Worm (Caenorhabditis elegans) whole organism, young adult: ENCODE data around the gene fbxb-55.

Experiments used
- B0019.2 ChIP-seq: fragments of 200-800 bp; sonication (Bioruptor generic); conservative IDR thresholded peaks from 2 replicates; pipeline ENCODE4 v1.3.6; 2022; ENCODE audit warnings: missing genetic modification reagents, missing genetic modification characterization, missing compliant biosample characterization
- B0261.1 ChIP-seq: sonication (generic microtip); optimal IDR thresholded peaks from 2 replicates; lab custom pipeline; 2016; ENCODE audit warnings: mild to moderate bottlenecking, missing genetic modification characterization, moderate library complexity, missing compliant biosample characterization
- B0336.3 ChIP-seq: fragments of 200-800 bp; sonication (Bioruptor generic); IDR thresholded peaks from 2 replicates; pipeline ENCODE4 v1.3.6; 2022; ENCODE audit warnings: missing genetic modification characterization, missing compliant biosample characterization
- C06A6.2 ChIP-seq: fragments of 200-800 bp; sonication (Bioruptor generic); conservative IDR thresholded peaks from 2 replicates; pipeline ENCODE4 v1.3.6; 2022; ENCODE audit warnings: missing genetic modification characterization, missing compliant biosample characterization
- D2030.7 ChIP-seq: fragments of 200-800 bp; sonication (Bioruptor generic); IDR thresholded peaks from 2 replicates; pipeline ENCODE4 v1.3.6; 2022; ENCODE audit warnings: missing genetic modification reagents, missing genetic modification characterization, missing compliant biosample characterization
- F37B4.10 ChIP-seq: fragments of 200-800 bp; sonication (Bioruptor generic); IDR thresholded peaks from 2 replicates; pipeline ENCODE4 v1.3.6; 2022; ENCODE audit warnings: missing genetic modification characterization, missing compliant biosample characterization
- F39B2.1 ChIP-seq: fragments of 200-800 bp; sonication (Bioruptor generic); IDR thresholded peaks from 2 replicates; pipeline ENCODE4 v1.3.6; 2022; ENCODE audit warnings: missing genetic modification reagents, missing genetic modification characterization, missing compliant biosample characterization
- F49E8.2 ChIP-seq: sonication (generic microtip); optimal IDR thresholded peaks from 3 replicates; lab custom pipeline; 2017; ENCODE audit warnings: missing genetic modification characterization, mild to moderate bottlenecking, missing compliant biosample characterization, antibody characterized with exemption, moderate library complexity; ENCODE audit not compliant: insufficient read depth
- K12H6.12 ChIP-seq: fragments of 200-800 bp; sonication (Bioruptor generic); optimal IDR thresholded peaks from 2 replicates; lab custom pipeline; 2018; ENCODE audit warnings: mild to moderate bottlenecking, missing genetic modification characterization, missing compliant biosample characterization
- Y95B8A.8 ChIP-seq: fragments of 200-800 bp; sonication (Bioruptor generic); IDR thresholded peaks from 2 replicates; pipeline ENCODE4 v1.3.6; 2022; ENCODE audit warnings: missing genetic modification reagents, missing genetic modification characterization, missing compliant biosample characterization
- ZK185.1 ChIP-seq: sonication (generic microtip); optimal IDR thresholded peaks from 2 replicates; lab custom pipeline; 2016; ENCODE audit warnings: mild to moderate bottlenecking, missing genetic modification characterization, missing compliant biosample characterization; ENCODE audit not compliant: poor library complexity, severe bottlenecking
- atf-7 ChIP-seq: sonication (generic microtip); optimal IDR thresholded peaks from 2 replicates; lab custom pipeline; 2017; ENCODE audit warnings: mild to moderate bottlenecking, missing genetic modification characterization, missing compliant biosample characterization
- attf-5 ChIP-seq: fragments of 200-800 bp; sonication (Bioruptor generic); optimal IDR thresholded peaks from 2 replicates; lab custom pipeline; 2018; ENCODE audit warnings: mild to moderate bottlenecking, missing genetic modification characterization, missing compliant biosample characterization
- cebp-1 ChIP-seq, 2 experiments: fragments of 200-800 bp in 1 of 2; sonication (Bioruptor generic) in 1 of 2; sonication (generic microtip) in 1 of 2; IDR thresholded peaks in 1 of 2; optimal IDR thresholded peaks in 1 of 2; 2 replicates each; pipeline versions ENCODE4 v1.3.6 to Lab custom; 2017 to 2022; ENCODE audit warnings: missing compliant biosample characterization in 2 of 2, missing genetic modification characterization in 2 of 2, mild to moderate bottlenecking in 1 of 2, missing genetic modification reagents in 1 of 2, moderate library complexity in 1 of 2
- ceh-27 ChIP-seq: fragments of 200-800 bp; sonication (Bioruptor generic); optimal IDR thresholded peaks from 2 replicates; lab custom pipeline; 2018; ENCODE audit warnings: mild to moderate bottlenecking, missing genetic modification characterization, moderate library complexity, missing compliant biosample characterization
- ceh-40 ChIP-seq: fragments of 200-800 bp; sonication (Bioruptor generic); IDR thresholded peaks from 2 replicates; pipeline ENCODE4 v1.3.6; 2022; ENCODE audit warnings: missing genetic modification characterization, missing compliant biosample characterization
- ceh-58 ChIP-seq: fragments of 200-800 bp; sonication (Bioruptor generic); IDR thresholded peaks from 2 replicates; pipeline ENCODE4 v1.3.6; 2022; ENCODE audit warnings: missing genetic modification characterization, missing compliant biosample characterization
- chd-7 ChIP-seq: sonication (generic microtip); optimal IDR thresholded peaks from 2 replicates; lab custom pipeline; 2016; ENCODE audit warnings: mild to moderate bottlenecking, missing genetic modification characterization, moderate library complexity, missing compliant biosample characterization
- dox-1 ChIP-seq: fragments of 200-800 bp; sonication (Bioruptor generic); IDR thresholded peaks from 2 replicates; pipeline ENCODE4 v1.3.6; 2022; ENCODE audit warnings: missing genetic modification reagents, missing genetic modification characterization, missing compliant biosample characterization
- ekl-4 ChIP-seq: fragments of 200-800 bp; sonication (Bioruptor generic); IDR thresholded peaks from 2 replicates; pipeline ENCODE4 v1.3.6; 2022; ENCODE audit warnings: missing genetic modification reagents, missing genetic modification characterization, missing compliant biosample characterization
- gei-17 ChIP-seq: fragments of 200-800 bp; sonication (Bioruptor generic); optimal IDR thresholded peaks from 2 replicates; lab custom pipeline; 2018; ENCODE audit warnings: mild to moderate bottlenecking, missing genetic modification characterization, missing compliant biosample characterization
- hmg-1.2 ChIP-seq: fragments of 200-800 bp; sonication (Bioruptor generic); IDR thresholded peaks from 2 replicates; pipeline ENCODE4 v1.3.6; 2022; ENCODE audit warnings: missing genetic modification reagents, missing genetic modification characterization, missing compliant biosample characterization
- hmg-20 ChIP-seq: fragments of 200-800 bp; sonication (Bioruptor generic); IDR thresholded peaks from 2 replicates; pipeline ENCODE4 v1.3.6; 2022; ENCODE audit warnings: missing genetic modification reagents, missing genetic modification characterization, missing compliant biosample characterization
- hrde-1 ChIP-seq: sonication (generic microtip); optimal IDR thresholded peaks from 2 replicates; lab custom pipeline; 2016; ENCODE audit warnings: missing genetic modification characterization, mild to moderate bottlenecking, missing compliant biosample characterization, moderate library complexity, missing genotype, missing genetic modification reagents, borderline replicate concordance
- let-607 ChIP-seq, 2 experiments: fragments of 200-800 bp in 1 of 2; sonication (Bioruptor generic) in 1 of 2; sonication (generic microtip) in 1 of 2; optimal IDR thresholded peaks; 2 replicates each; lab custom pipeline; 2016 to 2018; ENCODE audit warnings: mild to moderate bottlenecking in 2 of 2, missing compliant biosample characterization in 2 of 2, missing genetic modification characterization in 2 of 2, moderate library complexity in 2 of 2, missing genotype in 1 of 2
- lin-26 ChIP-seq: fragments of 200-800 bp; sonication (Bioruptor generic); IDR thresholded peaks from 2 replicates; pipeline ENCODE4 v1.3.6; 2022; ENCODE audit warnings: missing genetic modification reagents, missing genetic modification characterization, missing compliant biosample characterization
- lin-35 ChIP-seq, 3 experiments: fragments of 150-350 bp in 2 of 3; sonication (generic microtip) in 1 of 3; optimal IDR thresholded peaks; 2 replicates each; lab custom pipeline; 2014 to 2018; ENCODE audit warnings: missing biosample characterization in 3 of 3, missing genetic modification characterization in 3 of 3, missing genetic modification reagents in 3 of 3
- madf-10 ChIP-seq: sonication (generic microtip); optimal IDR thresholded peaks from 2 replicates; lab custom pipeline; 2016; ENCODE audit warnings: mild to moderate bottlenecking, missing genetic modification characterization, missing compliant biosample characterization
- madf-6 ChIP-seq: fragments of 200-800 bp; sonication (Bioruptor generic); IDR thresholded peaks from 2 replicates; pipeline ENCODE4 v1.3.6; 2022; ENCODE audit warnings: missing genetic modification reagents, missing genetic modification characterization, missing compliant biosample characterization
- madf-8 ChIP-seq: fragments of 200-800 bp; sonication (Bioruptor generic); conservative IDR thresholded peaks from 2 replicates; pipeline ENCODE4 v1.3.6; 2022; ENCODE audit warnings: missing genetic modification reagents, missing genetic modification characterization, missing compliant biosample characterization
- mcd-1 ChIP-seq: fragments of 200-800 bp; sonication (Bioruptor generic); IDR thresholded peaks from 2 replicates; pipeline ENCODE4 v1.3.6; 2022; ENCODE audit warnings: missing genetic modification reagents, missing genetic modification characterization, missing compliant biosample characterization
- mel-28 ChIP-seq: sonication (generic microtip); optimal IDR thresholded peaks from 2 replicates; lab custom pipeline; 2016; ENCODE audit warnings: borderline replicate concordance, mild to moderate bottlenecking, missing genetic modification characterization, missing compliant biosample characterization
- nfyb-1 ChIP-seq: fragments of 200-800 bp; sonication (Bioruptor generic); IDR thresholded peaks from 2 replicates; pipeline ENCODE4 v1.3.6; 2022; ENCODE audit warnings: missing genetic modification reagents, missing genetic modification characterization, missing compliant biosample characterization
- nhr-80 ChIP-seq: sonication (generic microtip); optimal IDR thresholded peaks from 2 replicates; lab custom pipeline; 2016; ENCODE audit warnings: missing genetic modification characterization, missing compliant biosample characterization
- nhr-90 ChIP-seq: sonication (generic microtip); optimal IDR thresholded peaks from 2 replicates; lab custom pipeline; 2016; ENCODE audit warnings: missing genotype, mild to moderate bottlenecking, missing genetic modification characterization, missing compliant biosample characterization
- rcor-1 ChIP-seq: fragments of 200-800 bp; sonication (Bioruptor generic); IDR thresholded peaks from 2 replicates; pipeline ENCODE4 v1.3.6; 2022; ENCODE audit warnings: missing genetic modification reagents, missing genetic modification characterization, missing compliant biosample characterization
- snpc-1.1 ChIP-seq: sonication (generic microtip); optimal IDR thresholded peaks from 2 replicates; lab custom pipeline; 2017; ENCODE audit warnings: missing genetic modification characterization, mild to moderate bottlenecking, missing compliant biosample characterization, antibody characterized with exemption, moderate library complexity, missing genotype, missing genetic modification reagents; ENCODE audit not compliant: insufficient read depth
- snpc-3.4 ChIP-seq: sonication (generic microtip); optimal IDR thresholded peaks from 2 replicates; lab custom pipeline; 2017; ENCODE audit warnings: missing genetic modification characterization, mild to moderate bottlenecking, missing compliant biosample characterization, antibody characterized with exemption, moderate library complexity, missing genotype, missing genetic modification reagents
- snpc-4 ChIP-seq, 5 experiments: fragments of 150-350 bp in 1 of 5; sonication (generic microtip) in 4 of 5; optimal IDR thresholded peaks; 2 replicates each; lab custom pipeline; 2014 to 2018; ENCODE audit warnings: missing genetic modification characterization in 5 of 5, missing biosample characterization in 3 of 5, antibody characterized with exemption in 2 of 5, mild to moderate bottlenecking in 2 of 5, missing compliant biosample characterization in 2 of 5, missing genotype in 2 of 5, moderate library complexity in 2 of 5, missing genetic modification reagents in 1 of 5
- tbp1 ChIP-seq: fragments of 200-800 bp; sonication (Bioruptor generic); optimal IDR thresholded peaks from 2 replicates; lab custom pipeline; 2018; ENCODE audit warnings: mild to moderate bottlenecking, missing genetic modification characterization, missing compliant biosample characterization
- unc-130 ChIP-seq: sonication (generic microtip); optimal IDR thresholded peaks from 2 replicates; lab custom pipeline; 2016; ENCODE audit warnings: missing genetic modification reagents, missing genetic modification characterization, missing compliant biosample characterization
- zfh-2 ChIP-seq: fragments of 200-800 bp; sonication (Bioruptor generic); conservative IDR thresholded peaks from 2 replicates; pipeline ENCODE4 v1.3.6; 2022; ENCODE audit warnings: missing genetic modification reagents, missing genetic modification characterization, missing compliant biosample characterization
- ztf-26 ChIP-seq: sonication (generic microtip); optimal IDR thresholded peaks from 2 replicates; lab custom pipeline; 2017; ENCODE audit warnings: missing genetic modification characterization, missing compliant biosample characterization
- ztf-28 ChIP-seq: fragments of 200-800 bp; sonication (Bioruptor generic); IDR thresholded peaks from 2 replicates; pipeline ENCODE4 v1.3.6; 2022; ENCODE audit warnings: missing genetic modification reagents, missing genetic modification characterization, missing compliant biosample characterization

The fbxb-55 gene

DNA sequence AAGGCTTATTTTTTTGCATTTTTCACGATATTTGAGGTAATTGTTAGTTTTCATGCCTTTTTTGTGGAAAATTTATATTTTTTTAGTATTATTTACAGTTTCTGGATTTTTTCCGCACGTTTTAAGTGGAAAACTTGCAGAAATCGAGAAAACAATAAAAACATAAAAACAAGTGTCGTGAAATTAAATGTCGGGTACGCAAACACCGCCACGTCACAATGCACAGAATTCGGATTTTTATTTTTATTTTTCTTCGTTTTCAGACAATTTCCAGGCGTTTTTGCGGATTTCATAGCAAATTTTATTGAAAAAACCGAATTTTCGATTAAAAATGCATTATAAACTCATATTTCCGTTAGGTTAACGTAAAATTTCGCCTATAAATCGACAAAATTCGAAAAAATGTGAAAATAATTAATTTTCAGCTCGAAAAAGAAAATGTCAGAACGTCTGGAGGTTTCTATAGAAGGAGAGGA, 17.2 kb downstream of the fbxb-55 start, which contains the start of gene C35B1.2 (continued):
- TF ChIP-seq tbp1 (no peak), madf-8 (GFP tag; lab: Robert Waterston, UW) (no peak), gei-17 (GFP tag; lab: Kevin White, UChicago) (no peak)

DNA sequence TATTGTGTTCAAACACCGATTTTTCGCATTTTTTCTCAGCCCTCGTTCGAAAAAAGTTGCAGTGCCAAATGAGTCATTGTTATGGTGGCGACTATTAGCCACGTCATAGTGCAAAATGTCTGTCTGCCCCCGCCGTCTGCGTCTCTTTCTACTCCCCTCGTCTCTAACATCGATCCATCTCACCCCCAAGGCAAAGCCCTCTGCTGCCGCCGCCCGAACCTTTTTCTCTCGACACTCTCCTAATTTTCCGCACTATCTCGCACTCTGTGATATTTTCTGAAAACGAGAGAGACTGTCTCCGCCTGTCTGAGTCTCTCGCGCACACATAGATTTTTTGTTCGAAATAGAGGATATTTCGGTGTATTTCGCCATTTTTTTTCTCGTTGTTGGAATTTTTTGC, 24.5 kb downstream of the fbxb-55 start:
- TF ChIP-seq B0019.2 (GFP tag; lab: Robert Waterston, UW) (no peak), ztf-28 (no peak), unc-130 (GFP tag; lab: Kevin White, UChicago) (no peak), cebp-1 (GFP tag; IDR thresholded peaks at IDR 0.05; lab: Robert Waterston, UW) (no peak), cebp-1 (tag; optimal IDR thresholded peaks at IDR 0.05; lab: Kevin White, UChicago) (peak; percentile 84), ZK185.1 (tag; lab: Kevin White, UChicago) (peak; percentile 65), tbp1 (peak; percentile 10), rcor-1 (GFP tag; lab: Robert Waterston, UW) (no peak), B0336.3 (peak; percentile 54; the same call in 1 of the 2 replicates), nhr-90 (tag; lab: Kevin White, UChicago) (peak; percentile 3), lin-26 (GFP tag; lab: Robert Waterston, UW) (no peak), madf-10 (tag; lab: Kevin White, UChicago) (no peak), dox-1 (GFP tag; lab: Robert Waterston, UW) (no peak), snpc-3.4 (tag; lab: Kevin White, UChicago) (no peak), ztf-26 (tag; lab: Kevin White, UChicago) (peak; percentile 19), K12H6.12 (tag; lab: Kevin White, UChicago) (peak; percentile 72), snpc-4 (GFP tag; optimal IDR thresholded peaks at IDR 0.05; lab: Kevin White, UChicago) (no peak), snpc-4 (tag; optimal IDR thresholded peaks at IDR 0.05; lab: Kevin White, UChicago) (peak in 2 of 4 experiments; percentile 24 to 31), lin-35 (GFP tag; optimal IDR thresholded peaks at IDR 0.05; lab: Kevin White, UChicago) (peak in 1 of 3 experiments; percentile 37), snpc-1.1 (tag; lab: Kevin White, UChicago) (no peak), ekl-4 (GFP tag; lab: Robert Waterston, UW) (no peak), B0261.1 (tag; lab: Kevin White, UChicago) (no peak), hmg-1.2 (GFP tag; lab: Robert Waterston, UW) (peak; percentile 92), ceh-40 (GFP tag; lab: Robert Waterston, UW) (no peak), F39B2.1 (GFP tag; lab: Robert Waterston, UW) (no peak), C06A6.2 (GFP tag; lab: Robert Waterston, UW) (peak; percentile 42; the same call in 1 of the 2 replicates), F37B4.10 (no peak), zfh-2 (GFP tag; lab: Robert Waterston, UW) (peak; percentile 95), ceh-27 (peak; percentile 41), attf-5 (GFP tag; lab: Kevin White, UChicago) (peak; percentile 81), hrde-1 (no peak), Y95B8A.8 (no peak), atf-7 (tag; lab: Kevin White, UChicago) (peak; percentile 73), mcd-1 (GFP tag; lab: Robert Waterston, UW) (peak; percentile 56), ceh-58 (GFP tag; lab: Robert Waterston, UW) (no peak), madf-8 (GFP tag; lab: Robert Waterston, UW) (no peak), madf-6 (GFP tag; lab: Robert Waterston, UW) (no peak), chd-7 (tag; lab: Kevin White, UChicago) (no peak), F49E8.2 (tag; lab: Kevin White, UChicago) (no peak), nfyb-1 (GFP tag; lab: Robert Waterston, UW) (peak; percentile 76), hmg-20 (GFP tag; lab: Robert Waterston, UW) (no peak), mel-28 (tag; lab: Kevin White, UChicago) (no peak), let-607 (tag; optimal IDR thresholded peaks at IDR 0.05; lab: Kevin White, UChicago) (peak; percentile 6 to 56), nhr-80 (tag; lab: Kevin White, UChicago) (peak; percentile 48), D2030.7 (GFP tag; lab: Robert Waterston, UW) (no peak)
